Worm (Caenorhabditis elegans): Measurements from ENCODE around the gene unc-64.

DNA sequence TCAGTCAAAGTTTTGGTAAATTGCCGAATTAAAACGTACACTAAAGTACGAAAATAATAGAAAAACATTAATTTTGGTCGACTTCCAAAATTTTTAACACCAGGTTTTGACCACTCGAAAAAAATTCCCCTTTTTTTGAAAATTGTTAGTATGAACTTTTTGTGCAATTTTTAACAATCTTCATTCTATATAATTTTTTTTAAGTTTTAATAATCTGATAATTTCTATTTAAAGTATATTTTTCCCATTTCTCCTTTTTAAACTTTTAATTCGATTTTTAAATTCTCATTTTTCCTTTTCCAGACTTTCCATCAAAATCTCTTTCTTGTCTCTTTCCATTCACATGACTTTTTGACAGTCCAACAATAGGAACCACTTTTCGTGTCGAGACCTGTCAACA lies at the start of gene unc-64:
- TF ChIP-seq lin-39 (tag; optimal IDR thresholded peaks at IDR 0.05) (no peak), lir-3 (tag; optimal IDR thresholded peaks at IDR 0.05; ENCODE audit: poor library complexity) (no peak), nhr-76 (tag; optimal IDR thresholded peaks at IDR 0.05) (no peak), nhr-71 (tag; optimal IDR thresholded peaks at IDR 0.05) (no peak), sox-4 (tag; optimal IDR thresholded peaks at IDR 0.05) (no peak), egl-27 (tag; optimal IDR thresholded peaks at IDR 0.05) (no peak)
